Worm (Caenorhabditis elegans) whole organism, late embryonic: Measurements from ENCODE around the gene fbxb-61.
"Not testable (repeated sequence)": the region's sequence is repeated elsewhere in the genome, so short reads cannot be mapped to it uniquely, and the experiment has no call there.

ENCODE experiments used
- C38D4.7 ChIP-seq: fragments of 200-800 bp; sonication (Bioruptor generic); optimal IDR thresholded peaks from 2 replicates; lab custom pipeline; 2018; ENCODE audit warnings: mild to moderate bottlenecking, missing genetic modification characterization, moderate library complexity, missing compliant biosample characterization
- F13H6.1 ChIP-seq: sonication (generic microtip); optimal IDR thresholded peaks from 2 replicates; lab custom pipeline; 2016; ENCODE audit warnings: missing genetic modification characterization, missing compliant biosample characterization
- T23F11.4 ChIP-seq: fragments of 200-800 bp; sonication (Bioruptor generic); optimal IDR thresholded peaks from 2 replicates; lab custom pipeline; 2018; ENCODE audit warnings: mild to moderate bottlenecking, missing genetic modification characterization, missing compliant biosample characterization
- Y22D7AL.16 ChIP-seq: sonication (generic microtip); optimal IDR thresholded peaks from 2 replicates; lab custom pipeline; 2016; ENCODE audit warnings: missing genetic modification characterization, missing compliant biosample characterization
- ama-1 ChIP-seq: fragments of 150-350 bp; optimal IDR thresholded peaks from 2 replicates; lab custom pipeline; 2014
- ceh-18 ChIP-seq: sonication (generic microtip); optimal IDR thresholded peaks from 2 replicates; lab custom pipeline; 2016; ENCODE audit warnings: missing genetic modification characterization, missing compliant biosample characterization
- ceh-19 ChIP-seq: fragments of 200-800 bp; sonication (Bioruptor generic); optimal IDR thresholded peaks from 2 replicates; lab custom pipeline; 2018; ENCODE audit warnings: mild to moderate bottlenecking, missing genetic modification characterization, missing compliant biosample characterization
- ceh-2 ChIP-seq: sonication (generic microtip); optimal IDR thresholded peaks from 2 replicates; lab custom pipeline; 2016; ENCODE audit warnings: missing genotype, missing genetic modification characterization, missing compliant biosample characterization
- ceh-24 ChIP-seq: sonication (generic microtip); optimal IDR thresholded peaks from 2 replicates; lab custom pipeline; 2016; ENCODE audit warnings: mild to moderate bottlenecking, missing genetic modification characterization, missing compliant biosample characterization
- ceh-31 ChIP-seq: sonication (generic microtip); optimal IDR thresholded peaks from 2 replicates; lab custom pipeline; 2016; ENCODE audit warnings: missing genetic modification characterization, missing compliant biosample characterization
- ceh-45 ChIP-seq: fragments of 200-800 bp; sonication (Bioruptor generic); IDR thresholded peaks from 2 replicates; pipeline ENCODE4 v1.3.6; 2022; ENCODE audit warnings: missing genetic modification reagents, missing genetic modification characterization, missing compliant biosample characterization
- ceh-48 ChIP-seq: sonication (generic microtip); optimal IDR thresholded peaks from 2 replicates; lab custom pipeline; 2016; ENCODE audit warnings: missing genetic modification characterization, inconsistent platforms, missing compliant biosample characterization
- ceh-9 ChIP-seq: sonication (generic microtip); optimal IDR thresholded peaks from 2 replicates; lab custom pipeline; 2016; ENCODE audit warnings: mild to moderate bottlenecking, missing genetic modification characterization, inconsistent platforms, missing compliant biosample characterization
- dmd-4 ChIP-seq: sonication (generic microtip); optimal IDR thresholded peaks from 2 replicates; lab custom pipeline; 2016; ENCODE audit warnings: borderline replicate concordance, missing genetic modification characterization, missing compliant biosample characterization
- elt-4 ChIP-seq: sonication (generic microtip); optimal IDR thresholded peaks from 2 replicates; lab custom pipeline; 2016; ENCODE audit warnings: missing genetic modification characterization, missing compliant biosample characterization
- fkh-10 ChIP-seq: fragments of 150-350 bp; optimal IDR thresholded peaks from 2 replicates; lab custom pipeline; 2014; ENCODE audit warnings: missing biosample characterization, missing genetic modification reagents, missing genetic modification characterization
- fkh-6 ChIP-seq: sonication (generic microtip); optimal IDR thresholded peaks from 2 replicates; lab custom pipeline; 2016; ENCODE audit warnings: missing genetic modification characterization, missing compliant biosample characterization
- hlh-13 ChIP-seq: fragments of 200-800 bp; sonication (Bioruptor generic); optimal IDR thresholded peaks from 2 replicates; lab custom pipeline; 2018; ENCODE audit warnings: mild to moderate bottlenecking, missing genetic modification characterization, missing compliant biosample characterization
- hlh-15 ChIP-seq: sonication (generic microtip); optimal IDR thresholded peaks from 2 replicates; lab custom pipeline; 2016; ENCODE audit warnings: missing genetic modification characterization, missing compliant biosample characterization
- hlh-30 ChIP-seq: sonication (generic microtip); optimal IDR thresholded peaks from 2 replicates; lab custom pipeline; 2017; ENCODE audit warnings: antibody characterized with exemption, missing genetic modification characterization, missing compliant biosample characterization; ENCODE audit not compliant: insufficient read depth
- hlh-6 ChIP-seq: sonication (generic microtip); optimal IDR thresholded peaks from 2 replicates; lab custom pipeline; 2016; ENCODE audit warnings: missing genotype, missing genetic modification characterization, missing compliant biosample characterization
- hlh-8 ChIP-seq: sonication (generic microtip); optimal IDR thresholded peaks from 2 replicates; lab custom pipeline; 2016; ENCODE audit warnings: missing genotype, missing genetic modification characterization, missing compliant biosample characterization
- lim-6 ChIP-seq: sonication (generic microtip); optimal IDR thresholded peaks from 2 replicates; lab custom pipeline; 2016; ENCODE audit warnings: missing genetic modification characterization, missing compliant biosample characterization
- lin-11 ChIP-seq: fragments of 200-800 bp; sonication (Bioruptor generic); optimal IDR thresholded peaks from 2 replicates; lab custom pipeline; 2018; ENCODE audit warnings: mild to moderate bottlenecking, missing genetic modification characterization, missing compliant biosample characterization
- madf-2 ChIP-seq: sonication (generic microtip); optimal IDR thresholded peaks from 2 replicates; lab custom pipeline; 2017; ENCODE audit warnings: missing genetic modification characterization, missing compliant biosample characterization
- mec-3 ChIP-seq: sonication (generic microtip); optimal IDR thresholded peaks from 2 replicates; lab custom pipeline; 2016; ENCODE audit warnings: borderline replicate concordance, missing genetic modification characterization, missing compliant biosample characterization
- nhr-232 ChIP-seq: sonication (generic microtip); optimal IDR thresholded peaks from 2 replicates; lab custom pipeline; 2016; ENCODE audit warnings: missing genetic modification characterization, missing compliant biosample characterization
- odd-2 ChIP-seq: sonication (generic microtip); optimal IDR thresholded peaks from 2 replicates; lab custom pipeline; 2017; ENCODE audit warnings: antibody characterized with exemption, mild to moderate bottlenecking, missing genetic modification characterization, missing compliant biosample characterization
- pat-9 ChIP-seq: fragments of 200-800 bp; sonication (Bioruptor generic); optimal IDR thresholded peaks from 2 replicates; lab custom pipeline; 2018; ENCODE audit warnings: mild to moderate bottlenecking, missing genetic modification characterization, moderate library complexity, missing compliant biosample characterization
- pax-1 ChIP-seq: fragments of 150-350 bp; optimal IDR thresholded peaks from 2 replicates; lab custom pipeline; 2014; ENCODE audit warnings: missing biosample characterization, missing genetic modification characterization
- pha-2 ChIP-seq: sonication (generic microtip); optimal IDR thresholded peaks from 2 replicates; lab custom pipeline; 2017; ENCODE audit warnings: mild to moderate bottlenecking, missing genetic modification characterization, missing compliant biosample characterization
- pqm-1 ChIP-seq: sonication (generic microtip); optimal IDR thresholded peaks from 2 replicates; lab custom pipeline; 2016; ENCODE audit warnings: missing genetic modification characterization, missing compliant biosample characterization
- ref-2 ChIP-seq: sonication (generic microtip); optimal IDR thresholded peaks from 2 replicates; lab custom pipeline; 2016; ENCODE audit warnings: missing genetic modification characterization, missing compliant biosample characterization
- rnt-1 ChIP-seq: sonication (generic microtip); optimal IDR thresholded peaks from 2 replicates; lab custom pipeline; 2016; ENCODE audit warnings: missing genetic modification characterization, missing compliant biosample characterization
- sdc-2 ChIP-seq: sonication (generic microtip); optimal IDR thresholded peaks from 2 replicates; lab custom pipeline; 2016; ENCODE audit warnings: missing genotype, missing genetic modification characterization, missing compliant biosample characterization
- sox-2 ChIP-seq: fragments of 200-800 bp; sonication (Bioruptor generic); IDR thresholded peaks from 2 replicates; pipeline ENCODE4 v1.3.6; 2022; ENCODE audit warnings: missing genetic modification reagents, missing genetic modification characterization, missing compliant biosample characterization
- sox-4 ChIP-seq: sonication (generic microtip); optimal IDR thresholded peaks from 2 replicates; lab custom pipeline; 2017; ENCODE audit warnings: mild to moderate bottlenecking, missing genetic modification characterization, inconsistent platforms, missing compliant biosample characterization
- syd-9 ChIP-seq: sonication (generic microtip); optimal IDR thresholded peaks from 2 replicates; lab custom pipeline; 2016; ENCODE audit warnings: mild to moderate bottlenecking, missing genetic modification characterization, moderate library complexity, missing compliant biosample characterization
- unc-3 ChIP-seq, 2 experiments: fragments of 200-800 bp in 1 of 2; sonication (Bioruptor generic) in 1 of 2; sonication (generic microtip) in 1 of 2; conservative IDR thresholded peaks in 1 of 2; optimal IDR thresholded peaks in 1 of 2; 2 replicates each; pipeline versions ENCODE4 v1.3.6 to Lab custom; 2016 to 2022; ENCODE audit warnings: missing compliant biosample characterization in 2 of 2, missing genetic modification characterization in 2 of 2, missing genetic modification reagents in 1 of 2
- unc-42 ChIP-seq: sonication (generic microtip); optimal IDR thresholded peaks from 2 replicates; lab custom pipeline; 2016; ENCODE audit warnings: missing genotype, missing genetic modification characterization, missing compliant biosample characterization
- unc-55 ChIP-seq: sonication (generic microtip); optimal IDR thresholded peaks from 2 replicates; lab custom pipeline; 2017; ENCODE audit warnings: missing biosample characterization, missing genetic modification reagents, missing genetic modification characterization
- zip-5 ChIP-seq: sonication (generic microtip); optimal IDR thresholded peaks from 2 replicates; lab custom pipeline; 2016; ENCODE audit warnings: missing genetic modification characterization, missing compliant biosample characterization

fbxb-61 gene

ce11 chrV:19311391-19311790 is 7.5 kb downstream of the fbxb-61 start, which contains the start of gene C43D7.8:
TSS of gene C43D7.8 (minus strand) at chrV:19311491.
- TF ChIP-seq madf-2 (tag; lab: Kevin White, UChicago) (no peak), lim-6 (no peak), sox-2 (GFP tag; lab: Robert Waterston, UW) (no peak), sox-4 (tag; lab: Kevin White, UChicago) (no peak), pat-9 (tag; lab: Kevin White, UChicago) (no peak), elt-4 (tag; lab: Kevin White, UChicago) (no peak), ceh-19 (GFP tag; lab: Kevin White, UChicago) (no peak), ceh-31 (no peak), hlh-15 (no peak), unc-3 (GFP tag; conservative IDR thresholded peaks at IDR 0.05; lab: Robert Waterston, UW) (no peak), unc-3 (tag; optimal IDR thresholded peaks at IDR 0.05; lab: Kevin White, UChicago) (no peak), hlh-13 (GFP tag; lab: Kevin White, UChicago) (no peak), sdc-2 (tag; lab: Kevin White, UChicago) (no peak), hlh-30 (tag; lab: Kevin White, UChicago) (no peak), hlh-6 (tag; lab: Kevin White, UChicago) (no peak), pqm-1 (tag; lab: Kevin White, UChicago) (no peak), ref-2 (tag; lab: Kevin White, UChicago) (no peak), zip-5 (tag; lab: Kevin White, UChicago) (no peak), fkh-10 (GFP tag; lab: Kevin White, UChicago) (no peak), pha-2 (no peak), rnt-1 (tag; lab: Kevin White, UChicago) (no peak)

ce11 chrV:19312975-19313374 is 9.1 kb downstream of the fbxb-61 start, which contains the start of gene fbxb-64:
TSS of gene fbxb-64 (plus strand) at chrV:19313275.
- TF ChIP-seq madf-2 (tag; lab: Kevin White, UChicago) (no peak), ceh-18 (no peak), Y22D7AL.16 (tag; lab: Kevin White, UChicago) (no peak), ceh-48 (tag; lab: Kevin White, UChicago) (no peak), C38D4.7 (GFP tag; lab: Kevin White, UChicago) (no peak), hlh-8 (tag; lab: Kevin White, UChicago) (no peak), odd-2 (tag; lab: Kevin White, UChicago) (no peak), ceh-45 (GFP tag; lab: Robert Waterston, UW) (no peak), unc-55 (GFP tag; lab: Kevin White, UChicago) (no peak), hlh-6 (tag; lab: Kevin White, UChicago) (no peak), nhr-232 (tag; lab: Kevin White, UChicago) (no peak), ceh-2 (tag; lab: Kevin White, UChicago) (no peak), ceh-9 (no peak)

ce11 chrV:19317058-19317457 is 13.1 kb downstream of the fbxb-61 start, which contains the start of gene srh-208:
TSS of gene srh-208 (plus strand) at chrV:19317358.
- TF ChIP-seq mec-3, fkh-6, dmd-4 (tag; lab: Kevin White, UChicago): not testable (repeated sequence)

ce11 chrV:19319460-19319995 is 15.6 kb downstream of the fbxb-61 start, which contains the start of gene C43D7.7:
TSS of gene C43D7.7 (minus strand) at chrV:19319510.
- TF ChIP-seq syd-9 (tag; lab: Kevin White, UChicago) (no peak), ama-1 (lab: Kevin White, UChicago) (no peak), pax-1 (tag; lab: Kevin White, UChicago) (no peak), ceh-24 (tag; lab: Kevin White, UChicago) (no peak), unc-42 (tag; lab: Kevin White, UChicago) (no peak), F13H6.1 (tag; lab: Kevin White, UChicago) (no peak), dmd-4 (tag; lab: Kevin White, UChicago) (no peak), hlh-8 (tag; lab: Kevin White, UChicago) (no peak), zip-5 (tag; lab: Kevin White, UChicago) (no peak), ceh-9 (no peak), T23F11.4 (GFP tag; lab: Kevin White, UChicago) (no peak), lin-11 (tag; lab: Kevin White, UChicago) (no peak), ref-2 (tag; lab: Kevin White, UChicago) (no peak)
